Worm (Caenorhabditis elegans): ENCODE data around the gene smi-1.

smi-1 gene

ce11 chrIII:1878918-1879317 is 753 bp downstream of the smi-1 start:
- TF ChIP-seq dao-5 (tag; optimal IDR thresholded peaks at IDR 0.05) (no peak), him-1 (tag; optimal IDR thresholded peaks at IDR 0.05) (no peak), W03F9.2 (tag; optimal IDR thresholded peaks at IDR 0.05) (no peak)

- TF ChIP-seq W03F9.2 (tag; optimal IDR thresholded peaks at IDR 0.05), result no peak
- TF ChIP-seq dao-5 (tag; optimal IDR thresholded peaks at IDR 0.05), result no peak
- TF ChIP-seq him-1 (tag; optimal IDR thresholded peaks at IDR 0.05), result no peak
Measured at ce11 chrIII:1880221-1880620, 2.1 kb downstream of the smi-1 start.

- TF ChIP-seq him-1 (tag; optimal IDR thresholded peaks at IDR 0.05) (no peak), dao-5 (tag; optimal IDR thresholded peaks at IDR 0.05) (no peak), W03F9.2 (tag; optimal IDR thresholded peaks at IDR 0.05) (no peak)
Measured at ce11 chrIII:1882678-1883077, 4.5 kb downstream of the smi-1 start.

ce11 chrIII:1886914-1887313 is 8.7 kb downstream of the smi-1 start:
- no peak for TF ChIP-seq dao-5 (tag; optimal IDR thresholded peaks at IDR 0.05)

ce11 chrIII:1887354-1887753 is 9.2 kb downstream of the smi-1 start, which contains the start of gene B0524.3:
B0524.3 (plus strand) TSS chrIII:1887654.
- TF ChIP-seq him-1 (tag; optimal IDR thresholded peaks at IDR 0.05), result no peak
- no peak for TF ChIP-seq dao-5 (tag; optimal IDR thresholded peaks at IDR 0.05)
- TF ChIP-seq W03F9.2 (tag; optimal IDR thresholded peaks at IDR 0.05), result no peak

ce11 chrIII:1893405-1893804 is 15.2 kb downstream of the smi-1 start:
- TF ChIP-seq W03F9.2 (tag; optimal IDR thresholded peaks at IDR 0.05), result no peak
- no peak for TF ChIP-seq him-1 (tag; optimal IDR thresholded peaks at IDR 0.05)
- TF ChIP-seq dao-5 (tag; optimal IDR thresholded peaks at IDR 0.05), result no peak

- no peak for TF ChIP-seq dao-5 (tag; optimal IDR thresholded peaks at IDR 0.05)
- no peak for TF ChIP-seq W03F9.2 (tag; optimal IDR thresholded peaks at IDR 0.05)
- no peak for TF ChIP-seq him-1 (tag; optimal IDR thresholded peaks at IDR 0.05)
Measured at ce11 chrIII:1893851-1894250, 15.7 kb downstream of the smi-1 start, which contains the start of the genes B0524.5 and B0524.2. B0524.5 (minus strand) TSS chrIII:1893890. B0524.2 (plus strand) TSS chrIII:1894057.

- TF ChIP-seq W03F9.2 (tag; optimal IDR thresholded peaks at IDR 0.05) (no peak), dao-5 (tag; optimal IDR thresholded peaks at IDR 0.05) (no peak), him-1 (tag; optimal IDR thresholded peaks at IDR 0.05) (no peak)
Measured at ce11 chrIII:1903966-1904365, 25.8 kb downstream of the smi-1 start.

- TF ChIP-seq W03F9.2 (tag; optimal IDR thresholded peaks at IDR 0.05) (peak; percentile 86), dao-5 (tag; optimal IDR thresholded peaks at IDR 0.05) (no peak)
Measured at ce11 chrIII:1905589-1905988, 27.4 kb downstream of the smi-1 start, which contains the start of the genes B0524.6 and pqn-41. B0524.6 (minus strand) TSS chrIII:1905640. pqn-41 (plus strand) TSS chrIII:1905958.

- TF ChIP-seq him-1 (tag; optimal IDR thresholded peaks at IDR 0.05) (no peak), dao-5 (tag; optimal IDR thresholded peaks at IDR 0.05) (no peak), W03F9.2 (tag; optimal IDR thresholded peaks at IDR 0.05) (no peak)
Measured at ce11 chrIII:1918311-1918932, 40.3 kb downstream of the smi-1 start.

ce11 chrIII:1921136-1921680 is 43.0 kb downstream of the smi-1 start:
- TF ChIP-seq him-1 (tag; optimal IDR thresholded peaks at IDR 0.05) (peak; percentile 97), W03F9.2 (tag; optimal IDR thresholded peaks at IDR 0.05) (peak; percentile 65), dao-5 (tag; optimal IDR thresholded peaks at IDR 0.05) (peak; percentile 47)

- TF ChIP-seq W03F9.2 (tag; optimal IDR thresholded peaks at IDR 0.05) (no peak), him-1 (tag; optimal IDR thresholded peaks at IDR 0.05) (no peak), dao-5 (tag; optimal IDR thresholded peaks at IDR 0.05) (no peak)
Measured at ce11 chrIII:1922081-1922480, 43.9 kb downstream of the smi-1 start.

- TF ChIP-seq W03F9.2 (tag; optimal IDR thresholded peaks at IDR 0.05) (no peak), him-1 (tag; optimal IDR thresholded peaks at IDR 0.05) (no peak), dao-5 (tag; optimal IDR thresholded peaks at IDR 0.05) (no peak)
Measured at ce11 chrIII:1922516-1922915, 44.4 kb downstream of the smi-1 start.

- TF ChIP-seq W03F9.2 (tag; optimal IDR thresholded peaks at IDR 0.05) (no peak), him-1 (tag; optimal IDR thresholded peaks at IDR 0.05) (peak; percentile 72)
Measured at ce11 chrIII:1923419-1924318, 45.5 kb downstream of the smi-1 start.

Measured in whole organism, L4/young adult.